Worm (Caenorhabditis elegans): Measurements from ENCODE around the gene prdm-14.

- TF ChIP-seq ceh-18 (tag; optimal IDR thresholded peaks at IDR 0.05) (no peak), ahr-1 (tag; optimal IDR thresholded peaks at IDR 0.05) (no peak), fkh-10 (GFP tag; optimal IDR thresholded peaks at IDR 0.05) (no peak), tbx-2 (tag; optimal IDR thresholded peaks at IDR 0.05) (no peak)
Observed at ce11 chrX:9088620-9089019, 42.6 kb downstream of the prdm-14 start.
